Worm (Caenorhabditis elegans) whole organism, L4 larva: ENCODE results near the gene Y39A1A.9.

ENCODE experiments used
- F49E8.2 ChIP-seq: sonication (generic microtip); optimal IDR thresholded peaks from 2 replicates; lab custom pipeline; 2016; ENCODE audit warnings: missing compliant biosample characterization, mild to moderate bottlenecking, missing genetic modification characterization, borderline replicate concordance
- R02D3.7 ChIP-seq: fragments of 150-350 bp; sonication (generic microtip); optimal IDR thresholded peaks from 3 replicates; lab custom pipeline; 2014; ENCODE audit warnings: missing biosample characterization, missing genetic modification characterization
- T26A8.4 ChIP-seq: fragments of 200-800 bp; sonication (Bioruptor generic); IDR thresholded peaks from 2 replicates; pipeline ENCODE4 v1.3.6; 2022; ENCODE audit warnings: missing genetic modification characterization, missing compliant biosample characterization
- Y105C5A.15 ChIP-seq: fragments of 200-800 bp; sonication (Bioruptor generic); IDR thresholded peaks from 2 replicates; pipeline ENCODE4 v1.3.6; 2022; ENCODE audit warnings: missing genetic modification characterization, missing compliant biosample characterization
- Y5F2A.4 ChIP-seq: fragments of 200-800 bp; sonication (Bioruptor generic); optimal IDR thresholded peaks from 2 replicates; lab custom pipeline; 2018; ENCODE audit warnings: mild to moderate bottlenecking, missing genetic modification characterization, missing compliant biosample characterization
- ZK546.5 ChIP-seq, 2 experiments: sonication (generic microtip); optimal IDR thresholded peaks; 2 replicates each; lab custom pipeline; 2017; ENCODE audit warnings: missing biosample characterization in 2 of 2, missing genetic modification characterization in 2 of 2
- aha-1 ChIP-seq: fragments of 150-350 bp; peaks from one replicate; lab custom pipeline; 2014; ENCODE audit warnings: missing biosample characterization, missing genetic modification characterization
- aly-2 ChIP-seq: sonication (generic microtip); optimal IDR thresholded peaks from 2 replicates; lab custom pipeline; 2018; ENCODE audit warnings: missing biosample characterization, missing genetic modification characterization
- arid-1 ChIP-seq: fragments of 200-800 bp; sonication (Bioruptor generic); conservative IDR thresholded peaks from 2 replicates; pipeline ENCODE4 v1.3.6; 2022; ENCODE audit warnings: missing genetic modification reagents, missing genetic modification characterization, missing compliant biosample characterization
- ceh-82 ChIP-seq: sonication (generic microtip); optimal IDR thresholded peaks from 2 replicates; lab custom pipeline; 2017; ENCODE audit warnings: missing biosample characterization, missing genetic modification characterization
- ces-1 ChIP-seq: fragments of 150-350 bp; sonication (generic microtip); optimal IDR thresholded peaks from 4 replicates; lab custom pipeline; 2014; ENCODE audit warnings: missing biosample characterization, missing genetic modification reagents, missing genetic modification characterization
- cey-2 ChIP-seq: sonication (generic microtip); optimal IDR thresholded peaks from 3 replicates; lab custom pipeline; 2017; ENCODE audit warnings: missing genetic modification characterization, mild to moderate bottlenecking, missing compliant biosample characterization, antibody characterized with exemption, borderline replicate concordance; ENCODE audit not compliant: insufficient read depth
- daf-16 ChIP-seq, 3 experiments: sonication (generic microtip); optimal IDR thresholded peaks; 2 replicates each; lab custom pipeline; 2016 to 2017; ENCODE audit warnings: missing genetic modification characterization in 3 of 3, missing genetic modification reagents in 3 of 3, mild to moderate bottlenecking in 2 of 3, missing compliant biosample characterization in 2 of 3, missing biosample characterization in 1 of 3, moderate library complexity in 1 of 3
- daf-8 ChIP-seq: fragments of 200-800 bp; sonication (Bioruptor generic); IDR thresholded peaks from 2 replicates; pipeline ENCODE4 v1.3.6; 2022; ENCODE audit warnings: missing genetic modification characterization, missing compliant biosample characterization
- dmd-6 ChIP-seq: fragments of 200-800 bp; sonication (Bioruptor generic); IDR thresholded peaks from 2 replicates; pipeline ENCODE4 v1.3.6; 2022; ENCODE audit warnings: missing genetic modification reagents, missing genetic modification characterization, missing compliant biosample characterization
- dpl-1 ChIP-seq: fragments of 150-350 bp; optimal IDR thresholded peaks from 2 replicates; lab custom pipeline; 2014; ENCODE audit warnings: missing biosample characterization, missing genetic modification reagents, missing genetic modification characterization
- duxl-1 ChIP-seq: sonication (generic microtip); optimal IDR thresholded peaks from 2 replicates; lab custom pipeline; 2016; ENCODE audit warnings: mild to moderate bottlenecking, missing genetic modification characterization, moderate library complexity, missing compliant biosample characterization; ENCODE audit not compliant: poor library complexity
- dve-1 ChIP-seq: sonication (generic microtip); optimal IDR thresholded peaks from 2 replicates; lab custom pipeline; 2017; ENCODE audit warnings: antibody characterized with exemption, mild to moderate bottlenecking, missing genetic modification characterization, missing compliant biosample characterization; ENCODE audit not compliant: insufficient read depth
- egl-43 ChIP-seq: fragments of 200-800 bp; sonication (Bioruptor generic); IDR thresholded peaks from 2 replicates; pipeline ENCODE4 v1.3.6; 2022; ENCODE audit warnings: missing genetic modification reagents, missing genetic modification characterization, missing compliant biosample characterization
- hmg-1.1 ChIP-seq: fragments of 200-800 bp; sonication (Bioruptor generic); IDR thresholded peaks from 2 replicates; pipeline ENCODE4 v1.3.6; 2022; ENCODE audit warnings: missing genetic modification reagents, missing genetic modification characterization, missing compliant biosample characterization
- lin-39 ChIP-seq: fragments of 150-350 bp; optimal IDR thresholded peaks from 2 replicates; lab custom pipeline; 2014; ENCODE audit warnings: missing biosample characterization, missing genetic modification reagents, missing genetic modification characterization
- madf-9 ChIP-seq: fragments of 200-800 bp; sonication (Bioruptor generic); conservative IDR thresholded peaks from 2 replicates; pipeline ENCODE4 v1.3.6; 2022; ENCODE audit warnings: missing genetic modification reagents, missing genetic modification characterization, missing compliant biosample characterization
- mes-2 ChIP-seq: sonication (generic microtip); optimal IDR thresholded peaks from 2 replicates; lab custom pipeline; 2016; ENCODE audit warnings: missing genotype, mild to moderate bottlenecking, missing genetic modification characterization, missing compliant biosample characterization; ENCODE audit not compliant: poor library complexity, severe bottlenecking
- mxl-2 ChIP-seq: fragments of 200-800 bp; sonication (Bioruptor generic); conservative IDR thresholded peaks from 2 replicates; pipeline ENCODE4 v1.3.6; 2022; ENCODE audit warnings: missing genetic modification reagents, missing genetic modification characterization, missing compliant biosample characterization
- nhr-11 ChIP-seq: fragments of 150-350 bp; optimal IDR thresholded peaks from 2 replicates; lab custom pipeline; 2014; ENCODE audit warnings: missing biosample characterization, missing genetic modification characterization
- nhr-237 ChIP-seq: sonication (generic microtip); optimal IDR thresholded peaks from 2 replicates; lab custom pipeline; 2017; ENCODE audit warnings: missing biosample characterization, missing genetic modification characterization
- nhr-28 ChIP-seq: fragments of 150-350 bp; optimal IDR thresholded peaks from 2 replicates; lab custom pipeline; 2014; ENCODE audit warnings: missing biosample characterization, missing genetic modification characterization
- nhr-42 ChIP-seq: fragments of 200-800 bp; sonication (Bioruptor generic); IDR thresholded peaks from 2 replicates; pipeline ENCODE4 v1.3.6; 2022; ENCODE audit warnings: missing genetic modification characterization, missing compliant biosample characterization
- nhr-76 ChIP-seq: fragments of 150-350 bp; optimal IDR thresholded peaks from 2 replicates; lab custom pipeline; 2014; ENCODE audit warnings: missing biosample characterization, missing genetic modification characterization
- nhr-77 ChIP-seq: fragments of 150-350 bp; optimal IDR thresholded peaks from 2 replicates; lab custom pipeline; 2014; ENCODE audit warnings: missing biosample characterization, missing genetic modification characterization
- pha-4 ChIP-seq, 2 experiments: fragments of 150-350 bp in 1 of 2; fragments of 200-800 bp in 1 of 2; sonication (Bioruptor generic) in 1 of 2; IDR thresholded peaks in 1 of 2; optimal IDR thresholded peaks in 1 of 2; 2 replicates each; pipeline versions ENCODE4 v1.3.6 to Lab custom; 2014 to 2022; ENCODE audit warnings: missing genetic modification characterization in 2 of 2, missing genetic modification reagents in 2 of 2, missing biosample characterization in 1 of 2, missing compliant biosample characterization in 1 of 2
- pqm-1 ChIP-seq: sonication (generic microtip); optimal IDR thresholded peaks from 2 replicates; lab custom pipeline; 2017; ENCODE audit warnings: missing biosample characterization, missing genetic modification characterization
- tag-97 ChIP-seq: fragments of 200-800 bp; sonication (Bioruptor generic); IDR thresholded peaks from 2 replicates; pipeline ENCODE4 v1.3.6; 2022; ENCODE audit warnings: missing genetic modification characterization, missing compliant biosample characterization
- unc-39 ChIP-seq: sonication (generic microtip); optimal IDR thresholded peaks from 2 replicates; lab custom pipeline; 2017; ENCODE audit warnings: missing biosample characterization, missing genetic modification characterization
- unc-62 ChIP-seq, 3 experiments: fragments of 150-350 bp in 1 of 3; sonication (generic microtip); optimal IDR thresholded peaks in 2 of 3; peaks in 1 of 3; 1 replicate in 1 of 3; 2 replicates in 2 of 3; lab custom pipeline; 2014 to 2017; ENCODE audit warnings: missing biosample characterization in 3 of 3, missing genetic modification characterization in 3 of 3, missing genetic modification reagents in 3 of 3, missing genotype in 1 of 3
- vab-7 ChIP-seq: fragments of 200-800 bp; sonication (Bioruptor generic); IDR thresholded peaks from 2 replicates; pipeline ENCODE4 v1.3.6; 2022; ENCODE audit warnings: missing genetic modification reagents, missing genetic modification characterization, missing compliant biosample characterization
- zag-1 ChIP-seq: fragments of 150-350 bp; optimal IDR thresholded peaks from 2 replicates; lab custom pipeline; 2014; ENCODE audit warnings: missing biosample characterization, missing genetic modification characterization
- zip-11 ChIP-seq: fragments of 200-800 bp; sonication (Bioruptor generic); IDR thresholded peaks from 2 replicates; pipeline ENCODE4 v1.3.6; 2022; ENCODE audit warnings: missing genetic modification characterization, missing compliant biosample characterization
- ztf-11 ChIP-seq: fragments of 150-350 bp; optimal IDR thresholded peaks from 2 replicates; lab custom pipeline; 2014; ENCODE audit warnings: missing biosample characterization, missing genetic modification characterization

The Y39A1A.9 gene

ce11 chrIII:10658394-10658793 is 25.1 kb upstream of the Y39A1A.9 start:
- TF ChIP-seq aha-1 (tag; lab: Kevin White, UChicago) = peak; percentile 64
- TF ChIP-seq duxl-1 = no peak
- TF ChIP-seq ZK546.5 (tag; optimal IDR thresholded peaks at IDR 0.05; lab: Kevin White, UChicago) = no peak

- TF ChIP-seq nhr-42 (GFP tag; lab: Robert Waterston, UW) (no peak), pha-4 (GFP tag; IDR thresholded peaks at IDR 0.05; lab: Robert Waterston, UW) (no peak), pha-4 (tag; optimal IDR thresholded peaks at IDR 0.05; lab: Kevin White, UChicago) (no peak), unc-39 (tag; lab: Kevin White, UChicago) (no peak), Y5F2A.4 (no peak), ztf-11 (tag; lab: Kevin White, UChicago) (no peak), aha-1 (tag; lab: Kevin White, UChicago) (peak; percentile 75), hmg-1.1 (GFP tag; lab: Robert Waterston, UW) (0 out of 2 replicates have a peak, but pooled peaks have one; percentile 18), vab-7 (GFP tag; lab: Robert Waterston, UW) (no peak), unc-62 (GFP tag; optimal IDR thresholded peaks at IDR 0.05 in 1 of 2; lab: Kevin White, UChicago) (peak in 1 of 2 experiments; percentile 7), unc-62 (tag; optimal IDR thresholded peaks at IDR 0.05; lab: Kevin White, UChicago) (no peak)
- TF ChIP-seq, all 104 proteins: peak for 3
These were observed 24.4 kb upstream of the Y39A1A.9 start for ce11 chrIII:10657661-10658060.

ce11 chrIII:10656069-10656468 is 22.8 kb upstream of the Y39A1A.9 start:
- no peak for TF ChIP-seq aly-2 (tag; lab: Kevin White, UChicago)
- TF ChIP-seq egl-43 = no peak
- peak; percentile 39 for TF ChIP-seq dve-1
- no peak for TF ChIP-seq daf-16 (GFP tag; optimal IDR thresholded peaks at IDR 0.05; lab: Kevin White, UChicago)
- peak; percentile 37 for TF ChIP-seq daf-16 (tag; optimal IDR thresholded peaks at IDR 0.05; lab: Kevin White, UChicago)
- TF ChIP-seq pha-4 (GFP tag; IDR thresholded peaks at IDR 0.05; lab: Robert Waterston, UW) = no peak
- no peak for TF ChIP-seq pha-4 (tag; optimal IDR thresholded peaks at IDR 0.05; lab: Kevin White, UChicago)
- no peak for TF ChIP-seq R02D3.7 (tag; lab: Kevin White, UChicago)
- TF ChIP-seq mxl-2 = no peak
- TF ChIP-seq ZK546.5 (tag; optimal IDR thresholded peaks at IDR 0.05; lab: Kevin White, UChicago) = no peak
- TF ChIP-seq dmd-6 = peak; percentile 46; the same call in 1 of the 2 replicates
- no peak for TF ChIP-seq tag-97 (GFP tag; lab: Robert Waterston, UW)
- no peak for TF ChIP-seq Y105C5A.15 (GFP tag; lab: Robert Waterston, UW)
- TF ChIP-seq mes-2 (tag; lab: Kevin White, UChicago) = no peak
- no peak for TF ChIP-seq nhr-11 (tag; lab: Kevin White, UChicago)
- peak; percentile 57 for TF ChIP-seq pqm-1 (tag; lab: Kevin White, UChicago)
- peak; percentile 5 for TF ChIP-seq dpl-1 (GFP tag; lab: Kevin White, UChicago)
- TF ChIP-seq duxl-1 = no peak
- TF ChIP-seq nhr-28 (tag; lab: Kevin White, UChicago) = peak; percentile 26
- TF ChIP-seq daf-8 (GFP tag; lab: Robert Waterston, UW) = no peak

ce11 chrIII:10654718-10655117 is 21.4 kb upstream of the Y39A1A.9 start, which contains the start of gene cnt-2:
cnt-2 (plus strand) TSS chrIII:10655018.
- TF ChIP-seq madf-9 (no peak), aly-2 (tag; lab: Kevin White, UChicago) (no peak), nhr-77 (tag; lab: Kevin White, UChicago) (no peak), lin-39 (no peak), zag-1 (tag; lab: Kevin White, UChicago) (no peak), arid-1 (GFP tag; lab: Robert Waterston, UW) (no peak), zip-11 (GFP tag; lab: Robert Waterston, UW) (no peak), ceh-82 (tag; lab: Kevin White, UChicago) (no peak), F49E8.2 (no peak), T26A8.4 (GFP tag; lab: Robert Waterston, UW) (no peak), cey-2 (tag; lab: Kevin White, UChicago) (no peak), nhr-237 (tag; lab: Kevin White, UChicago) (no peak), mxl-2 (no peak), ces-1 (GFP tag; lab: Kevin White, UChicago) (no peak), duxl-1 (no peak), nhr-76 (tag; lab: Kevin White, UChicago) (no peak)
- TF ChIP-seq, all 104 proteins: peak for 0
